Fruit fly (Drosophila melanogaster) whole organism, pupa: Measurements from ENCODE around the gene Tim17a1.

Experiments
- CG10348 ChIP-seq: fragments of 200-800 bp; sonication (Bioruptor generic); IDR thresholded peaks from 2 replicates; pipeline ENCODE4 v1.3.6; 2022; ENCODE audit warnings: missing biosample characterization, missing genetic modification characterization
- CG12605 ChIP-seq: fragments of 200-800 bp; sonication (Bioruptor generic); IDR thresholded peaks from 2 replicates; pipeline ENCODE4 v1.3.6; 2022; ENCODE audit warnings: missing biosample characterization, missing genetic modification characterization
- CG13204 ChIP-seq: fragments of 200-800 bp; sonication (Bioruptor generic); optimal IDR thresholded peaks from 2 replicates; lab custom pipeline; 2018; ENCODE audit warnings: missing biosample characterization, mild to moderate bottlenecking, missing genetic modification characterization, moderate library complexity
- CG14655 ChIP-seq: fragments of 200-800 bp; sonication (Bioruptor generic); optimal IDR thresholded peaks from 3 replicates; lab custom pipeline; 2017; ENCODE audit warnings: mild to moderate bottlenecking, missing biosample characterization, missing genetic modification reagents, missing genetic modification characterization
- CG15710 ChIP-seq: fragments of 200-800 bp; sonication (Bioruptor generic); optimal IDR thresholded peaks from 2 replicates; lab custom pipeline; 2018; ENCODE audit warnings: missing biosample characterization, mild to moderate bottlenecking, missing genetic modification characterization, moderate library complexity
- CG17806 ChIP-seq: fragments of 200-800 bp; sonication (Bioruptor generic); optimal IDR thresholded peaks from 2 replicates; lab custom pipeline; 2018; ENCODE audit warnings: missing biosample characterization, mild to moderate bottlenecking, missing genetic modification characterization, moderate library complexity
- CG32121 ChIP-seq: fragments of 200-800 bp; sonication (Bioruptor generic); IDR thresholded peaks from 2 replicates; pipeline ENCODE4 v1.3.6; 2022; ENCODE audit warnings: missing biosample characterization, missing genetic modification characterization
- CG34367 ChIP-seq: fragments of 200-800 bp; sonication (Bioruptor generic); optimal IDR thresholded peaks from 2 replicates; lab custom pipeline; 2018; ENCODE audit warnings: missing biosample characterization, mild to moderate bottlenecking, missing genetic modification characterization
- CG4496 ChIP-seq: fragments of 200-800 bp; sonication (Bioruptor generic); IDR thresholded peaks from 3 replicates; pipeline ENCODE4 v1.3.6; 2022; ENCODE audit warnings: missing biosample characterization, missing genetic modification characterization
- CG8159 ChIP-seq: fragments of 200-800 bp; sonication (Bioruptor generic); optimal IDR thresholded peaks from 3 replicates; lab custom pipeline; 2018; ENCODE audit warnings: missing biosample characterization, mild to moderate bottlenecking, missing genetic modification characterization, moderate library complexity
- CG8301 ChIP-seq: fragments of 200-800 bp; sonication (Bioruptor generic); optimal IDR thresholded peaks from 2 replicates; lab custom pipeline; 2018; ENCODE audit warnings: missing biosample characterization, mild to moderate bottlenecking, missing genetic modification characterization
- CG9948 ChIP-seq: fragments of 200-800 bp; sonication (Bioruptor generic); optimal IDR thresholded peaks from 2 replicates; lab custom pipeline; 2018; ENCODE audit warnings: missing biosample characterization, mild to moderate bottlenecking, missing genetic modification characterization, moderate library complexity
- D1 ChIP-seq: fragments of 200-800 bp; sonication (Bioruptor generic); optimal IDR thresholded peaks from 2 replicates; lab custom pipeline; 2018; ENCODE audit warnings: missing biosample characterization, mild to moderate bottlenecking, missing genetic modification characterization, moderate library complexity
- EcR ChIP-seq: fragments of 200-800 bp; sonication (Bioruptor generic); optimal IDR thresholded peaks from 3 replicates; lab custom pipeline; 2019; ENCODE audit warnings: missing biosample characterization, missing genetic modification characterization, mild to moderate bottlenecking, moderate library complexity, missing genetic modification reagents
- Ets98B ChIP-seq: fragments of 200-800 bp; sonication (Bioruptor generic); IDR thresholded peaks from 2 replicates; pipeline ENCODE4 v1.3.6; 2022; ENCODE audit warnings: missing biosample characterization, missing genetic modification characterization
- Pif1A ChIP-seq: fragments of 200-800 bp; sonication (Bioruptor generic); optimal IDR thresholded peaks from 3 replicates; lab custom pipeline; 2016; ENCODE audit warnings: missing biosample characterization, missing genetic modification characterization
- Pif1B ChIP-seq: fragments of 200-800 bp; sonication (Bioruptor generic); optimal IDR thresholded peaks from 3 replicates; lab custom pipeline; 2016; ENCODE audit warnings: missing biosample characterization, missing genetic modification characterization
- Snoo ChIP-seq: fragments of 200-800 bp; sonication (Bioruptor generic); optimal IDR thresholded peaks from 3 replicates; lab custom pipeline; 2017; ENCODE audit warnings: missing biosample characterization, mild to moderate bottlenecking, missing genetic modification characterization, inconsistent platforms
- fd96Ca ChIP-seq: fragments of 200-800 bp; sonication (Bioruptor generic); IDR thresholded peaks from 3 replicates; pipeline ENCODE4 v1.3.6; 2022; ENCODE audit warnings: missing biosample characterization, missing genetic modification characterization
- gl ChIP-seq: fragments of 200-800 bp; sonication (Bioruptor generic); optimal IDR thresholded peaks from 2 replicates; lab custom pipeline; 2018; ENCODE audit warnings: missing biosample characterization, mild to moderate bottlenecking, missing genetic modification characterization
- rn ChIP-seq: fragments of 200-800 bp; sonication (Bioruptor generic); IDR thresholded peaks from 2 replicates; pipeline ENCODE4 v1.3.6; 2022; ENCODE audit warnings: missing biosample characterization, missing genetic modification characterization

The Tim17a1 gene

DNA sequence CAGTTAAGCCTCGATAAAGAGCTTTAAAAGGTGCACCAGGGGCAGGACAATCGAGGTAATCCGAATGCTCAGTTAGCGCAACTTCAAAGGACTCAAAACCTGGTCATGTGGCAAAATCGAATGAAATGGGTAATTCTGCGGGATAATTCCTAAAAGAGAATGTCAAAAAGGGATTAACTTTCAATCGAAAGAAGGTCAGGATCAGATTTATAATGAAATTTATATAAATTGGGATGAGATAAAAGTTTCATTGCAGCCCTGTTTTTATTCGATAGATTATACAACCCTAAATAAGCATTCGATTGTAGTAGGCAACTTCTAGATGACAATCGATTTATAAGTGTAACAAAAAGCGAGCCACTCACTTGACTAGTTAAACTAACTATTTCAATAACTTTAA lies 41.3 kb downstream of the Tim17a1 start, which contains the start of gene CG10013:
Gene CG10013 (plus strand): TSS at position 301 of the 400 bp plus-strand sequence.
- TF ChIP-seq CG13204 = no peak
- no peak for TF ChIP-seq CG8159 (tag; lab: Kevin White, UChicago)
- no peak for TF ChIP-seq EcR (GFP tag; lab: Kevin White, UChicago)
- no peak for TF ChIP-seq Pif1A (GFP tag; lab: Kevin White, UChicago)

DNA sequence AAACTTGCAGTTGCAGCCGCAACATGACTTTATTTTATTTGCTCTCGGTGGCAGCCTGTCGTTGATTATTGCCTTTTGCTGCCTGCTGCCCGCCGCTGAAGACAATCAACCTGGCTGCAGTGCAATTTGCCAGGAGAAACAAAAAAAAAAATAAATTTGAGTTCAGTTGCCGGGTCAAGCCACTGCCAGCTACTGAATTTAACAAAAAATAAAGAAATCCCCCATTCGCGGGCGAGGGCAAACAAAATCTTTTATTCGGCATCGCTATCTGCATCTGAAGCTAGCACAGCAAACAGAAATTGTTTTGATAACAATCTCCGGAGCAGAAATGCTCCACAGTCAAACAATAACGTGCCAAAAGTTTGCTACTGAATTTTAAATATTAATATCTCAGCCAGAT lies 47.2 kb downstream of the Tim17a1 start:
- TF ChIP-seq CG15710 (tag; lab: Kevin White, UChicago) = no peak
- TF ChIP-seq CG13204 = no peak
- no peak for TF ChIP-seq D1 (tag; lab: Kevin White, UChicago)
- TF ChIP-seq CG17806 = no peak
- TF ChIP-seq CG8301 (tag; lab: Kevin White, UChicago) = no peak
- no peak for TF ChIP-seq Pif1B (GFP tag; lab: Kevin White, UChicago)
- no peak for TF ChIP-seq CG9948 (tag; lab: Kevin White, UChicago)
- TF ChIP-seq fd96Ca (GFP tag; lab: Robert Waterston, UW) = no peak
- no peak for TF ChIP-seq Snoo (tag; lab: Kevin White, UChicago)
- no peak for TF ChIP-seq CG8159 (tag; lab: Kevin White, UChicago)
- TF ChIP-seq CG12605 = no peak
- no peak for TF ChIP-seq Pif1A (GFP tag; lab: Kevin White, UChicago)
- TF ChIP-seq CG4496 (GFP tag; lab: Robert Waterston, UW) = no peak
- TF ChIP-seq Ets98B (GFP tag; lab: Robert Waterston, UW) = no peak
- no peak for TF ChIP-seq rn (GFP tag; lab: Robert Waterston, UW)
- no peak for TF ChIP-seq EcR (GFP tag; lab: Kevin White, UChicago)
- TF ChIP-seq CG34367 (tag; lab: Kevin White, UChicago) = no peak
- TF ChIP-seq CG14655 (GFP tag; lab: Kevin White, UChicago) = no peak

DNA sequence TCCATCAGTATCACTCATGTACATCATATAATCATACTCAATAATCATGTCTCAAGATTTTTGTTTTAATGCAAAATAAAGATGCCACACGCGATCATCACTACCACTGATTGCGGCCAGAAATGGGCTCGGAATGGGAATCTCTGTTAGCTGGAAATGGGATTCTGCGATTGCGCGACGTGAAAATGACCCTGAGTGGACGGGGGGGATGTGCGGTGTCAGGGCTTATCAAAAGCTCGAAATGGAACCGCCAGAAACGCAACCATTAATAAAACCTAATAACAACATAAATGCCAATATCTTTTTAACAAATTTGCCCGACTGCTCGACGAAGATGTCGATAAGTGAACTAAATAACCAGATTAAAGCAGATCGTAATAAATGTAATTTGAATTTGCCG lies 48.1 kb downstream of the Tim17a1 start:
- TF ChIP-seq CG8159 (tag; lab: Kevin White, UChicago) (no peak), CG17806 (no peak), EcR (GFP tag; lab: Kevin White, UChicago) (no peak), CG34367 (tag; lab: Kevin White, UChicago) (no peak), D1 (tag; lab: Kevin White, UChicago) (no peak), Snoo (tag; lab: Kevin White, UChicago) (no peak), CG13204 (no peak), CG32121 (GFP tag; lab: Robert Waterston, UW) (no peak)

DNA sequence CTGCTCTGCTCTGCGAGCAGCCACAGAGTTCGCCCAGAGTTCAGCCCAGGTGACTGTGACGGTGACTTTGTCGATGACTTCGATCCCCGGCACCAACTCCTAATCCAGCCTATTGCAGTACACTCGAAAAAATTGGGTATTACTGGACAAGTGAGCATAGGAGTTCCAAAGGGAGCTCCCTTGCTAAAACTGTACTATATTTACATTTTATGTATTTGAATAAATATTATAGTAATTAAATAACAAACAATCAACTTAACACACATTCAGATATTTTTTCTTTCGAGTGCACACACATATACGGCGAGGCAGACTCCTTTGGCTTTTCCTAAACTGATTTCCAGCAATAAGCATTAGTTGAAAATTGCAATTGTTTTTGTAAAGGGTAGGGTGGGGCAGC lies 49.0 kb downstream of the Tim17a1 start:
- TF ChIP-seq CG8159 (tag; lab: Kevin White, UChicago) = peak; percentile 21
- TF ChIP-seq CG9948 (tag; lab: Kevin White, UChicago) = peak; percentile 38
- no peak for TF ChIP-seq CG34367 (tag; lab: Kevin White, UChicago)
- peak; percentile 37 for TF ChIP-seq CG17806
- no peak; the same call in 1 of the 2 replicates for TF ChIP-seq Ets98B (GFP tag; lab: Robert Waterston, UW)
- no peak for TF ChIP-seq CG32121 (GFP tag; lab: Robert Waterston, UW)
- TF ChIP-seq rn (GFP tag; lab: Robert Waterston, UW) = no peak
- peak; percentile 68 for TF ChIP-seq CG8301 (tag; lab: Kevin White, UChicago)
- no peak for TF ChIP-seq CG4496 (GFP tag; lab: Robert Waterston, UW)
- no peak for TF ChIP-seq CG13204
- 0 out of 3 replicates have a peak, but pooled peaks have one; percentile 46 for TF ChIP-seq fd96Ca (GFP tag; lab: Robert Waterston, UW)
- no peak for TF ChIP-seq gl
- TF ChIP-seq Pif1A (GFP tag; lab: Kevin White, UChicago) = no peak
- no peak for TF ChIP-seq EcR (GFP tag; lab: Kevin White, UChicago)
- peak; percentile 83 for TF ChIP-seq CG14655 (GFP tag; lab: Kevin White, UChicago)
- TF ChIP-seq CG15710 (tag; lab: Kevin White, UChicago) = no peak
- TF ChIP-seq CG12605 = peak; percentile 38; the same call in 1 of the 2 replicates
- peak; percentile 6 for TF ChIP-seq Pif1B (GFP tag; lab: Kevin White, UChicago)
- TF ChIP-seq Snoo (tag; lab: Kevin White, UChicago) = no peak
- no peak for TF ChIP-seq D1 (tag; lab: Kevin White, UChicago)

DNA sequence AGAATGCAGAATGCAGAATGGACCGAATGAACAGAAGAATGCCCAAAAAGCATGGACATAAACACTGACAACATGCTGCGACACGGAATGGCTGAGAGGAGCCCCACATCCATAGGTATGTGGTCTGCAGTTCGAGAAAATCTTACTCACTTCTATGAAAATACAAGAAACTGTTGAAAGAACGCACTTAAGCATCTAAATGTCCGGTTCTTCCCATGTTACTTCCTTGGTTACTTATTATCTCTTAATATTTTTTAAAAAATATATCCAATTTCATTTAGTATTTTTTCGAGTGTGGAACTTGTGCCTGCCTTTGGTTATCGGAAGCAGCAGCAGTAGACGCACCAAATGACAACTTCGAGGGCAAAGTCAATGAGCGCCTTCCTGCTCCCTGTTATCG lies 50.2 kb downstream of the Tim17a1 start:
- TF ChIP-seq CG8301 (tag; lab: Kevin White, UChicago) (peak; percentile 45), CG9948 (tag; lab: Kevin White, UChicago) (peak; percentile 85), Ets98B (GFP tag; lab: Robert Waterston, UW) (no peak), CG32121 (GFP tag; lab: Robert Waterston, UW) (no peak), CG34367 (tag; lab: Kevin White, UChicago) (peak; percentile 75), Pif1B (GFP tag; lab: Kevin White, UChicago) (peak; percentile 70), Pif1A (GFP tag; lab: Kevin White, UChicago) (peak; percentile 56), CG12605 (peak; percentile 14; the same call in 1 of the 2 replicates), Snoo (tag; lab: Kevin White, UChicago) (peak; percentile 77), fd96Ca (GFP tag; lab: Robert Waterston, UW) (peak; percentile 37; the same call in 1 of the 3 replicates), CG8159 (tag; lab: Kevin White, UChicago) (peak; percentile 88), gl (peak; percentile 72), CG4496 (GFP tag; lab: Robert Waterston, UW) (peak; percentile 59; the same call in 2 of the 3 replicates), CG17806 (peak; percentile 86), CG15710 (tag; lab: Kevin White, UChicago) (peak; percentile 79), EcR (GFP tag; lab: Kevin White, UChicago) (no peak), CG14655 (GFP tag; lab: Kevin White, UChicago) (peak; percentile 71), CG13204 (peak; percentile 36), CG10348 (GFP tag; lab: Robert Waterston, UW) (no peak), D1 (tag; lab: Kevin White, UChicago) (peak; percentile 46), rn (GFP tag; lab: Robert Waterston, UW) (no peak)
